Fruit fly (Drosophila melanogaster): ENCODE measurements around the gene GMF.
A peak's percentile ranks its signal among the peaks of the same experiment; 100 is the strongest.

Gene GMF

DNA sequence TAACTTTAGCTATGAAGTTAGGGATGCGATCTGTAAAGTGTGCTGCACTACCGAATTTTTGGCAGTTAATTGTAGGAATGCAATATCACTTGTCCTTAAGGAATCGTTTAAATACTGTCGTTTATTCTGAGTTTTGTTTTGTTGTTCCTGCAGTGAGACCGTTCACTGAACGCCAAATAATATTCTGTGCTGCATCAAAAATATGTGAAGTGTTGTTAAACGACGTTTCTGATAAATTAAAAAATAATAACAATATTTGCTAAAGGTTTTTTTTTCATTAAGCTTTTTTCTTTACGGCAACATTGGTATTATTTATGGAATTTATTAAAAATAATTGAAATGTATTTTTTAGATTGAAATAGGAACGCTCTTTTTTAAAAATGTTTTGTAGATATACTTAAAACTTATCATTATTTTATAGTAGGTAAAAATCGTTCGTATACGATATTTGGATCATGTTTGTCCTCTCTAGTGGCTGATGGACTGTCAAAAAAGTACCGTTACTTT, at the start of gene GMF:
GMF (minus strand) TSS at position 182 of the 507 bp plus-strand sequence.
- no peak for TF ChIP-seq CG11093 (GFP tag; IDR thresholded peaks at IDR 0.05)
- TF ChIP-seq D19A (tag; optimal IDR thresholded peaks at IDR 0.05), result no peak
- TF ChIP-seq toy (GFP tag; IDR thresholded peaks at IDR 0.05), result no peak
- no peak for TF ChIP-seq CG7786 (GFP tag; optimal IDR thresholded peaks at IDR 0.05)
- no peak for TF ChIP-seq Abd-B (GFP tag; optimal IDR thresholded peaks at IDR 0.05)
- no peak for TF ChIP-seq p53 (GFP tag; optimal IDR thresholded peaks at IDR 0.05)
- no peak; the same call in none of the 2 replicates for TF ChIP-seq CG31441 (GFP tag; IDR thresholded peaks at IDR 0.05)
- no peak for TF ChIP-seq dmrt99B (tag; optimal IDR thresholded peaks at IDR 0.05)
- no peak for TF ChIP-seq CG6854 (GFP tag; optimal IDR thresholded peaks at IDR 0.05)
- TF ChIP-seq CG4404 (GFP tag; IDR thresholded peaks at IDR 0.05), result no peak
- no peak for TF ChIP-seq Dad (GFP tag; optimal IDR thresholded peaks at IDR 0.05)
- peak; percentile 31 for TF ChIP-seq Sox100B (GFP tag; optimal IDR thresholded peaks at IDR 0.05)
- TF ChIP-seq CG3995 (GFP tag; optimal IDR thresholded peaks at IDR 0.05), result peak; percentile 53
- no peak for TF ChIP-seq Trl (optimal IDR thresholded peaks at IDR 0.05)
- TF ChIP-seq Trl (GFP tag; optimal IDR thresholded peaks at IDR 0.05), result no peak
- TF ChIP-seq Blimp-1 (GFP tag; optimal IDR thresholded peaks at IDR 0.05), result no peak
- TF ChIP-seq zfh2 (GFP tag; optimal IDR thresholded peaks at IDR 0.05), result peak; percentile 23
- TF ChIP-seq Nf-YC (tag; optimal IDR thresholded peaks at IDR 0.05), result peak; percentile 45
- TF ChIP-seq salm (tag; optimal IDR thresholded peaks at IDR 0.05), result peak; percentile 6
- TF ChIP-seq CG7928 (GFP tag; optimal IDR thresholded peaks at IDR 0.05), result no peak
- no peak for TF ChIP-seq gt (GFP tag; IDR thresholded peaks at IDR 0.05)
- no peak for TF ChIP-seq CG9215 (GFP tag; IDR thresholded peaks at IDR 0.05)
- peak; percentile 6 for TF ChIP-seq twi (tag; optimal IDR thresholded peaks at IDR 0.05)
- 0 out of 3 replicates have a peak, but pooled peaks have one; percentile 11 for TF ChIP-seq Dbx (GFP tag; IDR thresholded peaks at IDR 0.05)
- TF ChIP-seq nmo (GFP tag; optimal IDR thresholded peaks at IDR 0.05), result peak; percentile 75
- TF ChIP-seq cwo (GFP tag; optimal IDR thresholded peaks at IDR 0.05), result no peak
- peak; percentile 33 for TF ChIP-seq fd96Cb (tag; optimal IDR thresholded peaks at IDR 0.05)
- peak; percentile 79 for TF ChIP-seq kay (GFP tag; optimal IDR thresholded peaks at IDR 0.05)
- TF ChIP-seq wor (GFP tag; IDR thresholded peaks at IDR 0.05), result no peak
- TF ChIP-seq az2 (GFP tag; optimal IDR thresholded peaks at IDR 0.05), result no peak
- TF ChIP-seq Eip74EF (GFP tag; optimal IDR thresholded peaks at IDR 0.05), result peak in 1 of 2 experiments; percentile 0
- TF ChIP-seq Ssrp (tag; optimal IDR thresholded peaks at IDR 0.05), result peak; percentile 41
- TF ChIP-seq tx (GFP tag; optimal IDR thresholded peaks at IDR 0.05), result no peak
- TF ChIP-seq Dfd (GFP tag; optimal IDR thresholded peaks at IDR 0.05), result no peak
- no peak for TF ChIP-seq hb (GFP tag; IDR thresholded peaks at IDR 0.05; ENCODE audit: partially characterized antibody)
- no peak for TF ChIP-seq prd (optimal IDR thresholded peaks at IDR 0.05)
- TF ChIP-seq prd (GFP tag; IDR thresholded peaks at IDR 0.05), result no peak
- no peak for TF ChIP-seq CG16815 (GFP tag; optimal IDR thresholded peaks at IDR 0.05)
- no peak for TF ChIP-seq C15 (GFP tag; IDR thresholded peaks at IDR 0.05)
- TF ChIP-seq CG4707 (GFP tag; optimal IDR thresholded peaks at IDR 0.05), result no peak
- no peak for TF ChIP-seq CG31224 (GFP tag; IDR thresholded peaks at IDR 0.05)
- TF ChIP-seq Optix (GFP tag; IDR thresholded peaks at IDR 0.05), result no peak
- no peak for TF ChIP-seq vfl (GFP tag; optimal IDR thresholded peaks at IDR 0.05)
- no peak for TF ChIP-seq CG7372 (GFP tag; IDR thresholded peaks at IDR 0.05)
- TF ChIP-seq CG17612 (GFP tag; IDR thresholded peaks at IDR 0.05), result no peak
- TF ChIP-seq HLHmδ (GFP tag; optimal IDR thresholded peaks at IDR 0.05), result no peak
- no peak for TF ChIP-seq onecut (GFP tag; IDR thresholded peaks at IDR 0.05)
- no peak for TF ChIP-seq Hr78 (GFP tag; optimal IDR thresholded peaks at IDR 0.05)
- peak; percentile 46 for TF ChIP-seq Max (GFP tag; optimal IDR thresholded peaks at IDR 0.05)
- TF ChIP-seq Fer2 (tag; optimal IDR thresholded peaks at IDR 0.05), result no peak
- no peak for TF ChIP-seq lmd (GFP tag; IDR thresholded peaks at IDR 0.05)
- peak; percentile 58 for TF ChIP-seq CG7271 (tag; optimal IDR thresholded peaks at IDR 0.05)

Measured in whole organism, embryonic.